Fruit fly (Drosophila melanogaster): ENCODE measurements around the gene CG14260.

The CG14260 gene

DNA sequence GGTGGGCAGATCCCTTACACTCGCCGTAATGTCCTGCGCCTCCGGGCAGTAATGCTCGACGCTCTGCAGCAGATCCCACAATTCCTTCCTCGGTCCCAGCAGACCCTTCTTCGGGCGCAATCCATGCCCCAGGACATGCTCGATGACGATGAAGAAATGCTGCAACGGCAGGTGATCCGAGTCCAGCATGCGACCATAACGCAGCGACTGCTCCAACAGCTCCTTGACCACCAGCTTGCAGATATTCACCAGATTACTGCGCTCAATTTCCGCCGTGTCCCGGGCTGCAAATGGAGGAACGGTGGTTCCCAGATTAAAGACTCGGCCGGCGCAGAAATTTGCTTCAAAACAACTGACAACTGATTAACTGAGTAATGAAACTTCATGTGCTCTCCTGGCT is 31.9 kb upstream of the CG14260 start, which contains the start of gene CG31068:
Gene CG31068, plus strand, starts transcription at position 301 of the 400 bp plus-strand sequence.
- TF ChIP-seq h (optimal IDR thresholded peaks at IDR 0.05) (no peak), ttk (optimal IDR thresholded peaks at IDR 0.05) (no peak), psq (optimal IDR thresholded peaks at IDR 0.05) (no peak), Myc (optimal IDR thresholded peaks at IDR 0.05) (no peak)

DNA sequence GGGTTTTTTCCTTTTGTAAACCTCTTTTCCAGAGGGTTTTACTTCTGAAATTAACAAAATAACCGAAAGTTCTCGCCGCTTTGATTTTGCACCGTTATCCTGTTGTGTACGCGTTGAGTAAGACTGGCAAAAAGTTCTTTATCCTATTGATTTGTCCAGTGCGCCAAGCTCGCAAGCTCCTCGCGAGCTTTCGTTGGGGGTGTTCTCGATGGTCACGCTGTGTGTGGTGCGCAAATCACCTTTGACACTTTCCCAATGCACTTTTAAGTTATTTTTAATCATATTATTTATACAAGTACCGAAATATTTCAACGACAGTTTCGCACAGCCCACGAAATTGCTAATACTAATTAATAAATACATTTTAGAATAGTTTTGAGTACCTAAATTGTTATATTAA is 27.3 kb upstream of the CG14260 start:
- TF ChIP-seq Myc (optimal IDR thresholded peaks at IDR 0.05) (no peak), psq (optimal IDR thresholded peaks at IDR 0.05) (no peak)

dm6 chr3R:27238438-27239301 is 26.6 kb upstream of the CG14260 start, which contains the start of the genes CG31064 and PolA2:
Gene CG31064, minus strand, starts transcription at chr3R:27239085.
Gene PolA2, plus strand, starts transcription at chr3R:27239163.
- TF ChIP-seq ttk (optimal IDR thresholded peaks at IDR 0.05) (no peak), h (optimal IDR thresholded peaks at IDR 0.05) (no peak), Myc (optimal IDR thresholded peaks at IDR 0.05) (no peak), insv (optimal IDR thresholded peaks at IDR 0.05) (no peak), Sin3A (optimal IDR thresholded peaks at IDR 0.05) (no peak), psq (optimal IDR thresholded peaks at IDR 0.05) (no peak)

DNA sequence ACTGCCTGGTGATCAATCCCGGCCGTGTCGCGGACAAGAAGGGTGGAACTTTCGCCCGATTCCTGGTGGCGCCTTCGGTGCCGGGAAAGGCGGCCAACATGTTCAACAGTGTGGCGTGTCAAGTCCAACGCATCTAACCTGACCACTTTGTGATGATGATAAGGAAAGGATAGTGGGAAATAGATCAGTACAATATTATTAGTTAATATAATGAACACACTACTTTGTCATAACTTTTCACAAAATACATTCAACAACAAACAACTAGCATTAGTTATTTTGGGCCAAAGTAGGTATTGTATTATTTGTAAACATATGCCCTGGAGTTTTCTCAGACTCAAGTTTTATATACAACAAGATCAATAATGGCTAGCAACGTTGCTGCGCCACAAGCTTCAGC is 24.3 kb upstream of the CG14260 start, which contains the start of gene CG17991:
Gene CG17991, plus strand, starts transcription at position 301 of the 400 bp plus-strand sequence.
- TF ChIP-seq insv (optimal IDR thresholded peaks at IDR 0.05) (no peak), psq (optimal IDR thresholded peaks at IDR 0.05) (no peak)

dm6 chr3R:27244412-27244741 is 20.9 kb upstream of the CG14260 start:
- no peak for TF ChIP-seq ttk (optimal IDR thresholded peaks at IDR 0.05)
- no peak for TF ChIP-seq Myc (optimal IDR thresholded peaks at IDR 0.05)
- TF ChIP-seq h (optimal IDR thresholded peaks at IDR 0.05), result no peak
- TF ChIP-seq Sin3A (optimal IDR thresholded peaks at IDR 0.05), result no peak
- TF ChIP-seq insv (optimal IDR thresholded peaks at IDR 0.05), result no peak
- TF ChIP-seq psq (optimal IDR thresholded peaks at IDR 0.05), result no peak

dm6 chr3R:27244742-27245400 is 20.4 kb upstream of the CG14260 start, which contains the start of gene CG18766:
Gene CG18766, minus strand, starts transcription at chr3R:27245249.
- no peak for TF ChIP-seq ttk (optimal IDR thresholded peaks at IDR 0.05)
- no peak for TF ChIP-seq Myc (optimal IDR thresholded peaks at IDR 0.05)
- TF ChIP-seq h (optimal IDR thresholded peaks at IDR 0.05), result no peak
- no peak for TF ChIP-seq insv (optimal IDR thresholded peaks at IDR 0.05)
- TF ChIP-seq Sin3A (optimal IDR thresholded peaks at IDR 0.05), result no peak
- TF ChIP-seq psq (optimal IDR thresholded peaks at IDR 0.05), result no peak

- TF ChIP-seq Sin3A (optimal IDR thresholded peaks at IDR 0.05) (no peak), ttk (optimal IDR thresholded peaks at IDR 0.05) (no peak), h (optimal IDR thresholded peaks at IDR 0.05) (no peak), insv (optimal IDR thresholded peaks at IDR 0.05) (no peak), psq (optimal IDR thresholded peaks at IDR 0.05) (no peak)
These were observed 19.9 kb upstream of the CG14260 start for dm6 chr3R:27245401-27245757.

DNA sequence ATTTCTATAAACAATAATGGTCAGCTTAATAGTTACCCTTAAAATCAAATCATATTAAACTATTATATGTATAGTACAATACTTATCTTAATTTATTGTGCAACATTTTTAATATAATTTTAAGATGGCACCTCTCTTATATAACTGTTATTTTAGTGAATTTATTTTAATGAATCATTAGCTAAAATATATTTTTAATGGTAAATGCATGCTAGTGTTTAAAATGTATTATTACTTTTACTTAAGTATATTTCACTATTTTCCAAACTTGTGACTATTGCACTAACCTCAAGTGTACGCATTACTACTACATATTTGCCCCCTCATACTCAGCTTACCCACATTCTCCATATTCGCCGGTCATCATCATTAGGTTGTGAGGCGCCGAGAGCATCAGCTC is 19.0 kb upstream of the CG14260 start:
- TF ChIP-seq h (optimal IDR thresholded peaks at IDR 0.05) (no peak), Myc (optimal IDR thresholded peaks at IDR 0.05) (no peak), ttk (optimal IDR thresholded peaks at IDR 0.05) (no peak), insv (optimal IDR thresholded peaks at IDR 0.05) (no peak), psq (optimal IDR thresholded peaks at IDR 0.05) (no peak), Sin3A (optimal IDR thresholded peaks at IDR 0.05) (no peak)

DNA sequence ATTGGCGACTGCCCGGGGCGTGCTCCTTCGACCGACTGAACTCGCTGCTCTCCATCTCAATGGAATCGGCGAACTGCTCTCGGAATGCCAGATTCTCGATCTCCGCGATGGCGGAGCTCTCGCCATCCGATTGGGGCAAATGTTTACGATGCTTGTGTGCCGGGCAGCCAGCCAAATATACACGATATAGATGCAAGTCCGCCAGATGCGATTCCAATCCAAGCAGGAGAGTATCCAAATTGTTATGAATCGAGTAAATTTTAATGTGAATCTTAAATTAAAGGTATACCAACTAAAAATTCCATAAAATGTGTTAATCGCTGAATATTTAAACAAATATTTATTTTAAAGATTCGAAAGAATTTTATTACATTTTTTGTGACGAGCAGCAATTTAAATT is 17.4 kb upstream of the CG14260 start, which contains the start of gene CG5984:
Gene CG5984, minus strand, starts transcription at position 101 of the 400 bp plus-strand sequence.
- TF ChIP-seq Sin3A (optimal IDR thresholded peaks at IDR 0.05) (no peak), ttk (optimal IDR thresholded peaks at IDR 0.05) (no peak), psq (optimal IDR thresholded peaks at IDR 0.05) (no peak), Myc (optimal IDR thresholded peaks at IDR 0.05) (no peak), insv (optimal IDR thresholded peaks at IDR 0.05) (no peak), h (optimal IDR thresholded peaks at IDR 0.05) (no peak)

- TF ChIP-seq h (optimal IDR thresholded peaks at IDR 0.05), result no peak
- TF ChIP-seq psq (optimal IDR thresholded peaks at IDR 0.05), result no peak
- TF ChIP-seq Sin3A (optimal IDR thresholded peaks at IDR 0.05), result no peak
- no peak for TF ChIP-seq insv (optimal IDR thresholded peaks at IDR 0.05)
- no peak for TF ChIP-seq ttk (optimal IDR thresholded peaks at IDR 0.05)
- TF ChIP-seq Myc (optimal IDR thresholded peaks at IDR 0.05), result no peak
These were observed 14.3 kb upstream of the CG14260 start, which contains the start of the genes TTLL6B and TfIIA-L for dm6 chr3R:27250907-27251306. Gene TTLL6B, minus strand, starts transcription at chr3R:27251007. Gene TfIIA-L, plus strand, starts transcription at chr3R:27251112.

DNA sequence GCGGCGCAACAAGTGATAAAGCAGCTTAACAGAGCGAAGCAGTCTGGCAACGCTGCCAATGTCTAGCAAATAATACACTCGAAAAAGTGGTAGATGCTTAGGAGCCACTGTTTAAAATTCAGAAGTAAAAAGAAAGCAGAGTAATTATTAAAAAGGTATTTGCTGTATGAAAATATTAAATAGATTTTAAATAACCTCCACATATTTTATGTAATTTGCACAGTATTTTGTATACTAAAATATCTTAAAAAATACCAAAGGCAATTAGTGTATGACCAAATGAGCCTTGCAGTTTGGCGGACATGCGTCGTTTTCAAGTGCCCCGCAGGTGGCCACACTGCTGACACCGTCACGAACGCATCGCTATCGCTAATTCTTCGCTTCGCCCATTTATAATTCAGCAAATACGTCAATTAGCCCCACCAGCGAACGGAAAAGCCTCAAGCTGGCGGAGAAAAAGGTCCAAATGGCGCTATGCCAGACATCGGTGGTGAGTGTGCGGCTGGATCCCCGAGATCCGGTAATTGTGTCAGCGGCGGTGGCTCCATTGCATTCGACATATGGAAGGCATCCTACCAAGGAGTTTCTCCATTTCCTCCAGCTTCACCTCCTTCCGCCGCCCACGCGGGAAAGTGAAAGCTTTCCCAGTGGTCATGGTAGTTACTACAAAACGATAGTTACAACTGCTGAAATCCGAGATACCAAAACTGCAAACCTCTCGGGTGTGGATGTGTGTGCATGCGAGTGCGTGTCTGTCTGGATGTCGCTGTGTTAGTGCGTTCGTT is 11.9 kb upstream of the CG14260 start, which contains the start of gene pll:
Gene pll, minus strand, starts transcription at position 47 of the 785 bp plus-strand sequence.
- TF ChIP-seq h (optimal IDR thresholded peaks at IDR 0.05), result no peak
- TF ChIP-seq psq (optimal IDR thresholded peaks at IDR 0.05), result no peak

DNA sequence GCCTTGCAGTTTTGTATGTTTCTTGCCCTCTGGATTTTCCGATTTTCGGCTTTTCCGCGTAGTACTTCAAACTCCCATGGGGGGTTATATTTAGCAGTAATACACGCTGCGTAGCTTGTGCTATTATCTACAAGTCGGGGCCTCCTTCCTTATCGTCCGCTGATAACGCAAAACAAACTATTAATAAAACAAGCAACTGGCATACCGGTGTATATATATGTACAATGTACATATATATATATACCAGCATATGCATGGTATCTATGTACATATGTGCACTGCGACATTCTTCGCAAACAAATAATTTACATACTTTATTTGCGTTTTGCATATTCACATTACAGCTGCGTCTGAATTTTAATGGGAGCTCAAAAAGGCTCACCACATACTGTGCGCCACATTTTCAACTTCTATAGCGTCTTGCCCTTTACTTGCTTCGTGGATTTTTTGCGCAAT is 11.3 kb upstream of the CG14260 start:
- TF ChIP-seq Sin3A (optimal IDR thresholded peaks at IDR 0.05) (no peak), psq (optimal IDR thresholded peaks at IDR 0.05) (no peak), insv (optimal IDR thresholded peaks at IDR 0.05) (no peak), h (optimal IDR thresholded peaks at IDR 0.05) (no peak), ttk (optimal IDR thresholded peaks at IDR 0.05) (no peak), Myc (optimal IDR thresholded peaks at IDR 0.05) (no peak)
